Worm (Caenorhabditis elegans) whole organism, mixed stage, embryonic: Measurements from ENCODE around the gene srw-139.

Experiments
- M03D4.4 ChIP-seq: sonication (generic microtip); optimal IDR thresholded peaks from 2 replicates; lab custom pipeline; 2017; ENCODE audit warnings: mild to moderate bottlenecking, missing genetic modification characterization, missing compliant biosample characterization
- bed-3 ChIP-seq: fragments of 200-800 bp; sonication (Bioruptor generic); optimal IDR thresholded peaks from 3 replicates; lab custom pipeline; 2018; ENCODE audit warnings: mild to moderate bottlenecking, missing genetic modification characterization, moderate library complexity, missing compliant biosample characterization
- blmp-1 ChIP-seq: fragments of 150-350 bp; optimal IDR thresholded peaks from 2 replicates; lab custom pipeline; 2014; ENCODE audit warnings: missing biosample characterization, missing genetic modification characterization
- ceh-39 ChIP-seq: fragments of 150-350 bp; optimal IDR thresholded peaks from 2 replicates; lab custom pipeline; 2014; ENCODE audit warnings: missing biosample characterization, missing genetic modification characterization
- ceh-43 ChIP-seq: fragments of 200-800 bp; sonication (Bioruptor generic); optimal IDR thresholded peaks from 2 replicates; lab custom pipeline; 2018; ENCODE audit warnings: mild to moderate bottlenecking, missing genetic modification characterization, moderate library complexity, missing compliant biosample characterization
- ceh-83 ChIP-seq: fragments of 200-800 bp; sonication (Bioruptor generic); optimal IDR thresholded peaks from 2 replicates; lab custom pipeline; 2018; ENCODE audit warnings: mild to moderate bottlenecking, missing genetic modification characterization, missing compliant biosample characterization
- ces-1 ChIP-seq: fragments of 150-350 bp; optimal IDR thresholded peaks from 2 replicates; lab custom pipeline; 2014; ENCODE audit warnings: missing biosample characterization, missing genetic modification reagents, missing genetic modification characterization
- drap-1 ChIP-seq: fragments of 200-800 bp; sonication (Bioruptor generic); optimal IDR thresholded peaks from 3 replicates; lab custom pipeline; 2018; ENCODE audit warnings: mild to moderate bottlenecking, missing genetic modification characterization, missing compliant biosample characterization
- elt-1 ChIP-seq: sonication (generic microtip); optimal IDR thresholded peaks from 2 replicates; lab custom pipeline; 2017; ENCODE audit warnings: missing genetic modification characterization, mild to moderate bottlenecking, missing compliant biosample characterization, antibody characterized with exemption, moderate library complexity, borderline replicate concordance; ENCODE audit not compliant: insufficient read depth
- elt-3 ChIP-seq: fragments of 150-350 bp; optimal IDR thresholded peaks from 2 replicates; lab custom pipeline; 2014; ENCODE audit warnings: missing biosample characterization, missing genetic modification characterization
- flh-1 ChIP-seq: fragments of 200-800 bp; sonication (Bioruptor generic); optimal IDR thresholded peaks from 2 replicates; lab custom pipeline; 2018; ENCODE audit warnings: mild to moderate bottlenecking, missing genetic modification characterization, moderate library complexity, missing compliant biosample characterization
- hlh-1 ChIP-seq: fragments of 150-350 bp; optimal IDR thresholded peaks from 2 replicates; lab custom pipeline; 2014; ENCODE audit warnings: missing biosample characterization, missing genetic modification reagents, missing genetic modification characterization
- lin-13 ChIP-seq: fragments of 150-350 bp; optimal IDR thresholded peaks from 2 replicates; lab custom pipeline; 2014; ENCODE audit warnings: missing biosample characterization, missing genetic modification characterization
- lin-32 ChIP-seq: fragments of 200-800 bp; sonication (Bioruptor generic); optimal IDR thresholded peaks from 2 replicates; lab custom pipeline; 2018; ENCODE audit warnings: mild to moderate bottlenecking, missing genetic modification characterization, missing compliant biosample characterization
- lsy-2 ChIP-seq: fragments of 150-350 bp; optimal IDR thresholded peaks from 2 replicates; lab custom pipeline; 2014; ENCODE audit warnings: missing biosample characterization, missing genetic modification characterization
- mab-5 ChIP-seq: fragments of 150-350 bp; optimal IDR thresholded peaks from 2 replicates; lab custom pipeline; 2014; ENCODE audit warnings: missing biosample characterization, missing genetic modification characterization
- mep-1 ChIP-seq: fragments of 150-350 bp; optimal IDR thresholded peaks from 2 replicates; lab custom pipeline; 2017; ENCODE audit warnings: missing biosample characterization, missing genetic modification reagents, missing genetic modification characterization, inconsistent platforms
- mls-2 ChIP-seq: sonication (generic microtip); optimal IDR thresholded peaks from 2 replicates; lab custom pipeline; 2016; ENCODE audit warnings: mild to moderate bottlenecking, missing genetic modification characterization, moderate library complexity, missing compliant biosample characterization
- nhr-12 ChIP-seq: fragments of 150-350 bp; optimal IDR thresholded peaks from 2 replicates; lab custom pipeline; 2014; ENCODE audit warnings: missing biosample characterization, missing genetic modification characterization
- nhr-2 ChIP-seq: fragments of 150-350 bp; optimal IDR thresholded peaks from 2 replicates; lab custom pipeline; 2014; ENCODE audit warnings: missing biosample characterization, missing genetic modification characterization
- nhr-237 ChIP-seq: fragments of 150-350 bp; optimal IDR thresholded peaks from 2 replicates; lab custom pipeline; 2014; ENCODE audit warnings: missing biosample characterization, missing genetic modification characterization
- nhr-28 ChIP-seq: fragments of 150-350 bp; optimal IDR thresholded peaks from 2 replicates; lab custom pipeline; 2014; ENCODE audit warnings: missing biosample characterization, missing genetic modification characterization
- nhr-76 ChIP-seq: sonication (generic microtip); optimal IDR thresholded peaks from 2 replicates; lab custom pipeline; 2017; ENCODE audit warnings: missing biosample characterization, missing genetic modification characterization
- pha-4 ChIP-seq: fragments of 150-350 bp; optimal IDR thresholded peaks from 2 replicates; lab custom pipeline; 2018; ENCODE audit warnings: missing biosample characterization, missing genetic modification reagents, missing genetic modification characterization
- snpc-4 ChIP-seq: fragments of 150-350 bp; optimal IDR thresholded peaks from 2 replicates; lab custom pipeline; 2014; ENCODE audit warnings: missing biosample characterization, missing genetic modification characterization
- sptf-1 ChIP-seq: sonication (generic microtip); optimal IDR thresholded peaks from 2 replicates; lab custom pipeline; 2017; ENCODE audit warnings: mild to moderate bottlenecking, missing genetic modification characterization, moderate library complexity, missing compliant biosample characterization
- tbx-8 ChIP-seq: fragments of 200-800 bp; sonication (Bioruptor generic); optimal IDR thresholded peaks from 2 replicates; lab custom pipeline; 2018; ENCODE audit warnings: mild to moderate bottlenecking, missing genetic modification characterization, moderate library complexity, missing compliant biosample characterization
- unc-120 ChIP-seq: sonication (generic microtip); optimal IDR thresholded peaks from 2 replicates; lab custom pipeline; 2017; ENCODE audit warnings: missing genetic modification characterization, missing compliant biosample characterization; ENCODE audit not compliant: poor library complexity, severe bottlenecking
- unc-39 ChIP-seq: fragments of 150-350 bp; optimal IDR thresholded peaks from 2 replicates; lab custom pipeline; 2014; ENCODE audit warnings: missing biosample characterization, missing genetic modification characterization
- unc-62 ChIP-seq: fragments of 150-350 bp; optimal IDR thresholded peaks from 2 replicates; lab custom pipeline; 2014; ENCODE audit warnings: missing biosample characterization, missing genetic modification reagents, missing genetic modification characterization
- zip-8 ChIP-seq: fragments of 150-350 bp; optimal IDR thresholded peaks from 2 replicates; lab custom pipeline; 2014; ENCODE audit warnings: missing biosample characterization, missing genetic modification characterization
- ztf-11 ChIP-seq: fragments of 150-350 bp; optimal IDR thresholded peaks from 2 replicates; lab custom pipeline; 2014; ENCODE audit warnings: missing biosample characterization, missing genetic modification characterization

Gene srw-139

DNA sequence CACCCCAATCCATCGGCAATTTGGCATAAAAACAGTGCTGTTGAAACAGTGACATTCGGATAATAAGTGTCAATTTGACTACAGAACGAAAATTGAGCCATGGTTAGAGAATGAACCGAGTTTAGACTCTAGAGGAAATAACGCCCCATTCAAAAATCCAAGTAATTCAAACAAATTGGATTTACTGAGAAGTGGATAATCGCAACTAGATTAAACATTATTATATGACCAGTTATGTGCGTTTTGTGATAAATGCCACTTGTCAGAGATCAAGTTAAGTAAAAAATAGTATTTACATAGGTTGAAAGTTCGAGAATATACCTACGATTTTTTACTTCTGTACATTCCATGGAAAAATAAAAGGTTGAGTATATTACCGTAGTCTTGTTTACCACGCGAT lies at the start of gene srw-139:
Gene srw-139 (minus strand): TSS at position 101 of the 400 bp plus-strand sequence.
- TF ChIP-seq ceh-43 (GFP tag; lab: Kevin White, UChicago) (no peak), zip-8 (no peak), lin-13 (tag; lab: Kevin White, UChicago) (no peak)

DNA sequence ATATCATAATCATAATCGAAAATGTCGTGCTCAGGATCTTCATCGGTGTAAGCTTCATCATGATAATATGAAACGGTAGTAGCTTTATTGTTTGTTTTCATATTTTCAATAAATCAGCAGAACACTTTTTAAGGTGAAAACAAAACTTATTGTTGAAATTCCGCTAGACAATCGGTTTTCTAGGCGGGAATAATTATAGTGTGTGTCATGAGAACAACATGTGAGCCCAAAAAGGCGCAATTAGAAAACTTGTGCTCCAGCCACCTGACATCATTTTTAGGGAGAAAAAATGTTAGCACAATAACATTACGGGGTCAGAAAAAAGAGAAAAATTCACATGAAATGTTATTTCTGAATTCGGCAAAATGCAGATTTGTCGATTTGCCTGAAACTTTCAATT lies 49.0 kb upstream of the srw-139 start, which contains the start of gene srw-8:
Gene srw-8 (minus strand): TSS at position 101 of the 400 bp plus-strand sequence.
- TF ChIP-seq M03D4.4 (tag; lab: Kevin White, UChicago) (no peak), bed-3 (no peak), unc-120 (tag; lab: Kevin White, UChicago) (no peak), ztf-11 (no peak), nhr-12 (tag; lab: Kevin White, UChicago) (no peak), nhr-237 (tag; lab: Kevin White, UChicago) (no peak), mep-1 (tag; lab: Kevin White, UChicago) (no peak), lin-32 (GFP tag; lab: Kevin White, UChicago) (no peak), ces-1 (GFP tag; lab: Kevin White, UChicago) (no peak), drap-1 (GFP tag; lab: Kevin White, UChicago) (no peak)

DNA sequence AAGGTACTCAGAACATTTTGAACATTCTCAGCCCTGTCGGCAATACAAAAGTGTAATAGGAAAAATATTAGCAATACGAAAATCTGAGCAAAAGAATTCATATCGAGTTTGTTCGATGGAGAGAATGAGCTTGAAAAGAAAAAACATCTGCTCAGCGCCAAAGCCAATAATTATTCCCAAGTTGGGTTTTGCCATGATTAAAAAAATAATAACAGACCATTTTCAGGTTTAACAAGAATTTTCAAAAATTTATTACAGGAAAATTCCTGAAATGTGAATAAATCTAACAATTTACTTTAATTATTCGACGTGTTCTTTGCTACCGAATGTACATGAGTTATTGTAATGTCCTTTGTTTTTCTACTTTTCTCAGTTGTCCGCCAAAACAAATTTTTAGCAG lies 47.1 kb upstream of the srw-139 start, which contains the start of gene irld-38:
Gene irld-38 (minus strand): TSS at position 101 of the 400 bp plus-strand sequence.
- TF ChIP-seq ztf-11 (no peak), ceh-43 (GFP tag; lab: Kevin White, UChicago) (no peak), bed-3 (no peak), elt-1 (tag; lab: Kevin White, UChicago) (no peak), tbx-8 (GFP tag; lab: Kevin White, UChicago) (no peak), snpc-4 (tag; lab: Kevin White, UChicago) (no peak), nhr-12 (tag; lab: Kevin White, UChicago) (no peak), lin-13 (tag; lab: Kevin White, UChicago) (no peak)
- TF ChIP-seq, all 35 proteins: peak for 0

DNA sequence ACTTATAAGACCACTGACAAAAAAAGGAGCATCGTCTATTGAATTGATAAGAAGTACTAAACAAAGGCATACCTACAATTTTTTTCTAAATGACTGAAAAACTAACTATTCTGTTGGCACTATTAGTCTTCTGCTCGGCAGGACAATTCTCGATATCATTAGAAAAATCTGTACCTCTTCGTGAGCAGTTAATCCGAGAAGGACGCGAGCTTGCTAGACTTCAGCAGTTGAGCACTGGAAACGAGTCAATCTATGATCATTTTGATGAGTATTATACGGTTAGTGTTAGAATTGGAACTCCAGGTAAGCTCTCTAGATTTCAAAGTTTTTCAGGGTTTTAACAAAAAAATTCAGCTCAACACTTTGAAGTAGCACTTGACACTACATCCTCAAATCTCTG lies 43.0 kb upstream of the srw-139 start, which contains the start of gene asp-7:
Gene asp-7 (plus strand): TSS at position 81 of the 400 bp plus-strand sequence.
- no peak for TF ChIP-seq sptf-1 (tag; lab: Kevin White, UChicago)
- no peak for TF ChIP-seq ceh-39 (tag; lab: Kevin White, UChicago)
- no peak for TF ChIP-seq ceh-83 (GFP tag; lab: Kevin White, UChicago)
- no peak for TF ChIP-seq unc-62
- no peak for TF ChIP-seq mab-5 (tag; lab: Kevin White, UChicago)
- TF ChIP-seq lsy-2, result no peak
- no peak for TF ChIP-seq elt-3 (tag; lab: Kevin White, UChicago)
- no peak for TF ChIP-seq unc-39 (tag; lab: Kevin White, UChicago)
- no peak for TF ChIP-seq pha-4 (tag; lab: Kevin White, UChicago)
- TF ChIP-seq nhr-237 (tag; lab: Kevin White, UChicago), result no peak
- no peak for TF ChIP-seq lin-32 (GFP tag; lab: Kevin White, UChicago)
- TF ChIP-seq drap-1 (GFP tag; lab: Kevin White, UChicago), result no peak
- TF ChIP-seq hlh-1 (tag; lab: Kevin White, UChicago), result no peak
- TF ChIP-seq nhr-2 (tag; lab: Kevin White, UChicago), result no peak
- no peak for TF ChIP-seq unc-120 (tag; lab: Kevin White, UChicago)

DNA sequence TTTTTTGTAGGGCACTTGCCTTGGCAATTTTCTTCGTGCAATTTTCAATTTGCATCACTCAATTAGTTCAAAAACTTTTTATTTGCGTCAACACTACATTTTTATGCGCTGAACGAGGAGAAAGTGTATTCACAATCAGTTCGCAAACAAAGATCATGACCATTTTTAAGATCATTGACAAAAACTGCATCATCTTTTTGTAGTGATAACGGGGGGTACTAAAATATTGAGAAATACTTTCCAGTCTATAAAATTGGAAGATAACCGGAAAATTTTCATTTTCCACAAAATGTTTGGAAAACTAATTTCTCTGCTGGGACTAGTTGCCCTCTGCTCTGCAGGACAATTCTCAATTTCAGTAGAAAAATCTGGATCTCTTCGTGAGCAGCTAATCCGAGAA lies 39.1 kb upstream of the srw-139 start, which contains the start of gene asp-8:
Gene asp-8 (plus strand): TSS at position 276 of the 400 bp plus-strand sequence.
- TF ChIP-seq flh-1 (GFP tag; lab: Kevin White, UChicago) (no peak), M03D4.4 (tag; lab: Kevin White, UChicago) (no peak), sptf-1 (tag; lab: Kevin White, UChicago) (no peak), nhr-76 (tag; lab: Kevin White, UChicago) (no peak), pha-4 (tag; lab: Kevin White, UChicago) (no peak)

DNA sequence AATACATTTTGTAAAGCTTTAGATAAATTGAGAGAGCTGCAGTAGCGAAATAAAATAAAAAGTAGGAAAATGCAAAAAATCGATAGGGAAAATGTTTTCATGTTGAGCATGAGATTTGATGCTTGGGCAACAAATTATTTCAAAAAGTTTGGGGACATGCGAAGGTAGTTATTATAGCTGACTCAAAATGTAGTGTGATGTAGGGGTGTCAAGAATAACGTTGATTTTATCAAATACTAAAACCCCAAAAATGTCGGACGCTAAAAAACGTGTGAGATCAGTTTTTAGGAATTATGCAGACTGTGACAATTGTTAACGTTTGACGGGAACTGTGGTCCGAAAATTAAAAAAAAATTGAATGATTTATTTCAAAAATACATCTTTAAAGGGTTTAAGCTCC lies 36.1 kb upstream of the srw-139 start, which contains the start of gene irld-12:
Gene irld-12 (minus strand): TSS at position 101 of the 400 bp plus-strand sequence.
- TF ChIP-seq nhr-2 (tag; lab: Kevin White, UChicago) (no peak), blmp-1 (tag; lab: Kevin White, UChicago) (no peak), ztf-11 (no peak), M03D4.4 (tag; lab: Kevin White, UChicago) (no peak), elt-3 (tag; lab: Kevin White, UChicago) (no peak), lin-13 (tag; lab: Kevin White, UChicago) (no peak), ces-1 (GFP tag; lab: Kevin White, UChicago) (no peak), nhr-76 (tag; lab: Kevin White, UChicago) (no peak), elt-1 (tag; lab: Kevin White, UChicago) (no peak), drap-1 (GFP tag; lab: Kevin White, UChicago) (no peak), snpc-4 (tag; lab: Kevin White, UChicago) (no peak), mls-2 (tag; lab: Kevin White, UChicago) (no peak), nhr-28 (tag; lab: Kevin White, UChicago) (no peak), lin-32 (GFP tag; lab: Kevin White, UChicago) (no peak), unc-62 (no peak), pha-4 (tag; lab: Kevin White, UChicago) (no peak), mab-5 (tag; lab: Kevin White, UChicago) (no peak)
- TF ChIP-seq, all 35 proteins: peak for 0
